Worm (Caenorhabditis elegans): ENCODE results near the gene end-3.

The end-3 gene

DNA sequence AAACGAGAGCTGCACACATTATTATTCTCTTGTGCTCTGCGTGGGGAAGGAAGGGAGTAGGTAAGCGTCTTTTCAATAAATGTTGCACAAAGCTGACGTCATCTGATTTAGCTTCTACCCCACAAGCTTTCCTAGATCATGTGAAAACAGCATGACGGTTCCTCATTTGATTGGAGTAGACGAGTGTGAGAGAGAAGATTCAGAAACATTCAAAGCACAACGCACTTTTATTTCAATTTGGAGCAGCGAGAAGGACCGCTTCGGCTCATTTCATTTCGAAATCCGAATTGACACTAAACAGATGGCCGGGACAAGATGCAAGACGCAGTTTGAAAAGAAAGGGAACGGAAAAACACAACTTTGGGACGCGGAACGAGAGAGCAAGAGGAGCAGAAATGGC, 10.2 kb upstream of the end-3 start:
- TF ChIP-seq nhr-11 (tag; optimal IDR thresholded peaks at IDR 0.05) = no peak
- TF ChIP-seq sma-3 (GFP tag; optimal IDR thresholded peaks at IDR 0.05) = no peak
- TF ChIP-seq unc-39 (tag; optimal IDR thresholded peaks at IDR 0.05) = no peak
- TF ChIP-seq egl-27 (tag; optimal IDR thresholded peaks at IDR 0.05) = no peak
- no peak for TF ChIP-seq gmeb-1 (tag; optimal IDR thresholded peaks at IDR 0.05)
- no peak for TF ChIP-seq peb-1 (tag; optimal IDR thresholded peaks at IDR 0.05)
- no peak for TF ChIP-seq ceh-16 (tag; optimal IDR thresholded peaks at IDR 0.05)
- TF ChIP-seq aly-2 (tag; optimal IDR thresholded peaks at IDR 0.05) = no peak
- TF ChIP-seq sem-4 (tag; optimal IDR thresholded peaks at IDR 0.05) = peak; percentile 72
- TF ChIP-seq elt-1 (tag; optimal IDR thresholded peaks at IDR 0.05) = no peak
- peak; percentile 5 for TF ChIP-seq unc-55 (GFP tag; optimal IDR thresholded peaks at IDR 0.05)
- no peak for TF ChIP-seq ztf-4 (tag; optimal IDR thresholded peaks at IDR 0.05)
- TF ChIP-seq nhr-21 (tag; optimal IDR thresholded peaks at IDR 0.05) = no peak
- TF ChIP-seq sma-9 (GFP tag; optimal IDR thresholded peaks at IDR 0.05) = peak; percentile 30
- no peak for TF ChIP-seq sma-9 (tag; optimal IDR thresholded peaks at IDR 0.05)
- peak; percentile 30 for TF ChIP-seq nhr-129 (tag; optimal IDR thresholded peaks at IDR 0.05)
- no peak for TF ChIP-seq mab-5 (tag; optimal IDR thresholded peaks at IDR 0.05)
- no peak for TF ChIP-seq nhr-77 (tag; optimal IDR thresholded peaks at IDR 0.05)
- peak in 1 of 2 experiments; percentile 16 for TF ChIP-seq lsy-2 (tag; optimal IDR thresholded peaks at IDR 0.05)
- TF ChIP-seq lin-11 (tag; optimal IDR thresholded peaks at IDR 0.05) = no peak
- TF ChIP-seq ztf-11 (tag; optimal IDR thresholded peaks at IDR 0.05) = no peak
- TF ChIP-seq ama-1 (optimal IDR thresholded peaks at IDR 0.05) = no peak
- TF ChIP-seq R02D3.7 (tag; optimal IDR thresholded peaks at IDR 0.05) = no peak
- TF ChIP-seq C34F6.9 (tag; optimal IDR thresholded peaks at IDR 0.05) = peak; percentile 56

DNA sequence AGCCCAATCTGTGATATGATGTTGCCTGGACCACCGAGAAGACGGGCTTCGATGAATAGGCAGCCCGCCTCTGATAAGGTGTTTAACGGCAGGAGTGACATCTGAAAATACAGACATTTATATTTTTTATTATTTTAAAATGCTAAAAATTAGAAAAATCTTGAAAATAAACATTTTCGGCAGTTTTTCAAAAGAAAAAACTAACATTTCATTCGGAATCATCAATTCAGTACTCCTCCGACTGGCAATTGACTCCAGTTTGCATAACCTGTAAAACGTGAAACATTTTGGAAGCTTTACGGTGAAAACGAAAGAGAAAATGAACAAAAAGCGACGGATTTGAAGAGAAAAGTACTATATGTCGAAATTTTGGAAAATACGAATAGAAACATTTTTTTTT, 8.7 kb upstream of the end-3 start, which contains the start of gene ric-7:
Gene ric-7, minus strand, starts transcription at position 101 of the 400 bp plus-strand sequence.
- TF ChIP-seq R02D3.7 (tag; optimal IDR thresholded peaks at IDR 0.05) (no peak), ceh-16 (tag; optimal IDR thresholded peaks at IDR 0.05) (no peak), ztf-11 (tag; optimal IDR thresholded peaks at IDR 0.05) (no peak), ztf-1 (GFP tag; conservative IDR thresholded peaks at IDR 0.05) (no peak), nhr-12 (tag; optimal IDR thresholded peaks at IDR 0.05) (no peak)

DNA sequence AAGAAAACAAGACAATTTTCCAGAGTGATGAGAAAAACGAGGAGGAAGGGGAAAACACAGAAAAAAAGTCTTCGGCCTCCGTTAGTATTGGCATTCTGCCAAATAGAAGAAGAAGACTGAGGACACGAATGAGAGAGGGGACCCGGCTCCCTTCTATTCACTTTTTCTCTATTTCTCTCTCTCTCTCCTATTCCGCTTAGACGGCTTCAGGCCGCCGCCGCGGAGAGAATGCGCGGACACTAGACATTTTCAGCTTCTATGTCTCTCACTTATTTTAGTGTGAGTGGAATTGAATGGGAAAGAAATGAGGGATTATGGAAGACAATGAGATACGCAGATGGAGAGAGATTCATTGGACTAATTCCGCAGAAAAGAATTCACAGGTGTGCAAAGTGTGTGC, 7.7 kb upstream of the end-3 start:
- no peak for TF ChIP-seq crh-2 (tag; optimal IDR thresholded peaks at IDR 0.05)
- TF ChIP-seq nhr-25 (tag; optimal IDR thresholded peaks at IDR 0.05) = no peak
- TF ChIP-seq nhr-23 (tag; optimal IDR thresholded peaks at IDR 0.05) = no peak
- no peak for TF ChIP-seq gmeb-1 (tag; optimal IDR thresholded peaks at IDR 0.05)
- peak; percentile 13 for TF ChIP-seq nhr-129 (tag; optimal IDR thresholded peaks at IDR 0.05)
- TF ChIP-seq nhr-237 (tag; optimal IDR thresholded peaks at IDR 0.05) = no peak
- TF ChIP-seq nhr-11 (tag; optimal IDR thresholded peaks at IDR 0.05) = no peak
- no peak for TF ChIP-seq R02D3.7 (tag; optimal IDR thresholded peaks at IDR 0.05)
- TF ChIP-seq mbf-1 (tag; optimal IDR thresholded peaks at IDR 0.05) = no peak
- no peak for TF ChIP-seq Y55F3AM.14 (GFP tag; optimal IDR thresholded peaks at IDR 0.05)
- TF ChIP-seq F13H6.1 (tag; optimal IDR thresholded peaks at IDR 0.05) = no peak
- no peak for TF ChIP-seq elt-3 (tag; optimal IDR thresholded peaks at IDR 0.05)
- no peak for TF ChIP-seq sem-4 (tag; optimal IDR thresholded peaks at IDR 0.05)
- no peak for TF ChIP-seq mdl-1 (tag; optimal IDR thresholded peaks at IDR 0.05)
- no peak for TF ChIP-seq dmd-4 (tag; optimal IDR thresholded peaks at IDR 0.05)
- TF ChIP-seq lsy-2 (tag; optimal IDR thresholded peaks at IDR 0.05) = peak in 1 of 2 experiments; percentile 22
- peak; percentile 8 for TF ChIP-seq sma-9 (GFP tag; optimal IDR thresholded peaks at IDR 0.05)
- TF ChIP-seq sma-9 (tag; optimal IDR thresholded peaks at IDR 0.05) = no peak
- no peak for TF ChIP-seq aly-2 (tag; optimal IDR thresholded peaks at IDR 0.05)
- no peak for TF ChIP-seq blmp-1 (tag; optimal IDR thresholded peaks at IDR 0.05; ENCODE audit: insufficient read depth)
- peak; percentile 46 for TF ChIP-seq C34F6.9 (tag; optimal IDR thresholded peaks at IDR 0.05)
- TF ChIP-seq ceh-82 (tag; optimal IDR thresholded peaks at IDR 0.05) = no peak
- no peak for TF ChIP-seq nhr-6 (tag; optimal IDR thresholded peaks at IDR 0.05)
- TF ChIP-seq ztf-4 (tag; optimal IDR thresholded peaks at IDR 0.05) = no peak
- TF ChIP-seq ztf-11 (tag; optimal IDR thresholded peaks at IDR 0.05) = no peak
- no peak for TF ChIP-seq ceh-16 (tag; optimal IDR thresholded peaks at IDR 0.05)
- TF ChIP-seq ztf-1 (GFP tag; conservative IDR thresholded peaks at IDR 0.05) = no peak
- peak; percentile 5 for TF ChIP-seq lin-11 (tag; optimal IDR thresholded peaks at IDR 0.05)
- TF ChIP-seq nhr-12 (tag; optimal IDR thresholded peaks at IDR 0.05) = no peak
- TF ChIP-seq alr-1 (tag; optimal IDR thresholded peaks at IDR 0.05) = no peak
- no peak for TF ChIP-seq snpc-4 (tag; optimal IDR thresholded peaks at IDR 0.05)
- peak; percentile 85 for TF ChIP-seq unc-55 (GFP tag; optimal IDR thresholded peaks at IDR 0.05)

All from whole organism, L2 larva.